Worm (Caenorhabditis elegans) whole organism, L2 larva: ENCODE results near the gene EGAP9.3.

Experiments
- ama-1 ChIP-seq: fragments of 150-350 bp; optimal IDR thresholded peaks from 2 replicates; lab custom pipeline; 2018; ENCODE audit warnings: inconsistent platforms
- lin-13 ChIP-seq: fragments of 150-350 bp; optimal IDR thresholded peaks from 2 replicates; lab custom pipeline; 2014; ENCODE audit warnings: missing biosample characterization, missing genetic modification reagents, missing genetic modification characterization
- nhr-11 ChIP-seq: fragments of 150-350 bp; optimal IDR thresholded peaks from 2 replicates; lab custom pipeline; 2014; ENCODE audit warnings: missing biosample characterization, missing genetic modification characterization
- nhr-77 ChIP-seq: fragments of 150-350 bp; optimal IDR thresholded peaks from 2 replicates; lab custom pipeline; 2014; ENCODE audit warnings: missing biosample characterization, missing genetic modification characterization
- zag-1 ChIP-seq: fragments of 150-350 bp; optimal IDR thresholded peaks from 2 replicates; lab custom pipeline; 2014; ENCODE audit warnings: missing biosample characterization, missing genetic modification characterization
- ztf-4 ChIP-seq: fragments of 150-350 bp; optimal IDR thresholded peaks from 2 replicates; lab custom pipeline; 2014; ENCODE audit warnings: missing biosample characterization, missing genetic modification characterization

- TF ChIP-seq zag-1 (tag; lab: Kevin White, UChicago) (no peak), nhr-11 (tag; lab: Kevin White, UChicago) (no peak), nhr-77 (tag; lab: Kevin White, UChicago) (no peak), ama-1 (lab: Kevin White, UChicago) (no peak), ztf-4 (tag; lab: Kevin White, UChicago) (no peak), lin-13 (GFP tag; lab: Kevin White, UChicago) (no peak)
These were observed 28.1 kb downstream of the EGAP9.3 start, which contains the start of gene twk-10 for ce11 chrV:6551707-6552390.
